Worm (Caenorhabditis elegans): ENCODE results near the gene K10D11.5.
A peak's percentile ranks its signal among the peaks of the same experiment; 100 is the strongest.

K10D11.5 gene

DNA sequence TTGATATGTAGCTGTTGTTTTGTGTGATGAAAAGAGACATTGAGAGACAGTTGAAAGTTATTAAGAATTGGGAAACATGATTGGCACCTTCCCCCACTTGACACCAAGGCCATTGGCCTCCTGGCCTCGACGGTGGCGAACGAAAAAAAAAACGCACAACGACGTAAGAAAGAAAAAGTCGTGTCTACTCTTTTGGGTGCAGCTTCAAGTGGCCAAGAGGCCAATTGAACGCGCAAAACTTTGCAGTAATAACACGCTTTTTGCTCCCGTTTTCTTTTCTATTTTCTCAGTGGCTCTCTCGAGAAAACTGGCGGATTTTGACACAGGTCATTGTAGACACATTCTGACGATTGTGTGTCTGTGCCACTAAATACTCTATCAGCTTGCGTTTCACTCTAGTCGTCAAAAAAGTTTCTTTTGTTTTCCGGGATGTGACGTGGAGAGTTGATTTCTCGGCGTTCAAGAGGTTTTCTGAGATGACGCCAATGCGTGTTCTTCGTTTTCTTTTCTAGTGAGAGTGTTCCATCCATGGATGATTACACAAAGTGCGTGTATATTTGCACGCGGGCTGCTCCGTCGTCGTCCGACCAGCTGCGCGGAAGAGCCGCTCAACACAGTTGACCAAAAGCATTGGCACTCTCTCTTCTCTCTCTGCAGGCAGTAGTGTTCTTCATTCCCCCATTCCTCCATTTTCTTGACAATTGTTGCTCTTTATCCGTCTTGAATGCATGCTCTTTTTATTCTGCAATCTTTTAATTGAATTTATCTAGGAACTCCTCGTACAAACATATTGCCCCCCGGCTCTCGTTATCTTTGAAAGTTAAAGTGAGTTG is 39.0 kb upstream of the K10D11.5 start:
- TF ChIP-seq ztf-4 (tag; optimal IDR thresholded peaks at IDR 0.05) (peak; percentile 5), nhr-21 (tag; optimal IDR thresholded peaks at IDR 0.05) (no peak), nhr-25 (tag; optimal IDR thresholded peaks at IDR 0.05) (peak; percentile 8)

DNA sequence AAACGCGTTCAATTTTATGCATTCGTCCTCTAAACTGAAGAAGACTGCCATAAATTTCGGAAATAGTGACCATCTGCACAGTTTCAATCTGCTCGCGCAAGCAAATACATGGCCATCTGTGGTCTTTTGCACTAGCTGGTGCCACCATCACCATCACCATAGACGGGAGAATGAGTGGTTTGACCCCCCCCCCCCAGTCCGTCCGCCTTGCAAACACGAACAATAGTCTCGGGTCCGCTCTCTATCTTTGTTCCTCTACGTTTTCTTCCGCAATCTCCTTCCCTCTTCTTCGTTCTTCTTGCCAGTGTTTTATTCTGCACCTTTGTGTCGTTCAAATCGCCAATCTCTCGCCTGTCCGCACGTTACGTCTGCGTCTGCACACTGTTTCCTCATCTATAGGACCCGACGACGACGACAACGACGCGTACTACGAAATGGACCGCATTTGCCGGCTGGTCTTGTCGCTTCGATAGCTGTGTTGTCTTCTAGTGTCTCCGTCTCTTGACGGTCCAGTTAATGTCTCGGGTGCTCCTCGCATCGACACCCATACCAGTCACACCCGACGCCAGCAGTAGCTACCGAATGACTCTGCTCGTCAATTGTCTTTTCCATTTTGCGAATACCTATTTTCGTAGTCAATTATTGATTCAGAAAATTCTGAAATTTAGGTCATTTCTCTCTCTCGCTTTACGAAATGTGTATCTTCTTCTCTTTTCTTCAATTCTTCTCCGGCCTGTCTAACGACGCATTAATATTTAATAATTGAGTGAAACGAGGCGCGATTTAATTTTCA is 38.2 kb upstream of the K10D11.5 start:
- TF ChIP-seq nhr-21 (tag; optimal IDR thresholded peaks at IDR 0.05) (no peak), C34F6.9 (tag; optimal IDR thresholded peaks at IDR 0.05) (no peak), sma-9 (GFP tag; optimal IDR thresholded peaks at IDR 0.05) (peak; percentile 21), sma-9 (tag; optimal IDR thresholded peaks at IDR 0.05) (no peak), ceh-16 (tag; optimal IDR thresholded peaks at IDR 0.05) (no peak), zag-1 (tag; optimal IDR thresholded peaks at IDR 0.05) (peak; percentile 51), unc-55 (GFP tag; optimal IDR thresholded peaks at IDR 0.05) (peak; percentile 22), F13H6.1 (tag; optimal IDR thresholded peaks at IDR 0.05) (peak; percentile 21), nhr-129 (tag; optimal IDR thresholded peaks at IDR 0.05) (peak; percentile 83)

ce11 chrIV:13028746-13029673 is 37.4 kb upstream of the K10D11.5 start:
- TF ChIP-seq lsy-2 (tag; optimal IDR thresholded peaks at IDR 0.05) (no peak), C34F6.9 (tag; optimal IDR thresholded peaks at IDR 0.05) (peak; percentile 4), fos-1 (tag; optimal IDR thresholded peaks at IDR 0.05) (peak; percentile 16)

DNA sequence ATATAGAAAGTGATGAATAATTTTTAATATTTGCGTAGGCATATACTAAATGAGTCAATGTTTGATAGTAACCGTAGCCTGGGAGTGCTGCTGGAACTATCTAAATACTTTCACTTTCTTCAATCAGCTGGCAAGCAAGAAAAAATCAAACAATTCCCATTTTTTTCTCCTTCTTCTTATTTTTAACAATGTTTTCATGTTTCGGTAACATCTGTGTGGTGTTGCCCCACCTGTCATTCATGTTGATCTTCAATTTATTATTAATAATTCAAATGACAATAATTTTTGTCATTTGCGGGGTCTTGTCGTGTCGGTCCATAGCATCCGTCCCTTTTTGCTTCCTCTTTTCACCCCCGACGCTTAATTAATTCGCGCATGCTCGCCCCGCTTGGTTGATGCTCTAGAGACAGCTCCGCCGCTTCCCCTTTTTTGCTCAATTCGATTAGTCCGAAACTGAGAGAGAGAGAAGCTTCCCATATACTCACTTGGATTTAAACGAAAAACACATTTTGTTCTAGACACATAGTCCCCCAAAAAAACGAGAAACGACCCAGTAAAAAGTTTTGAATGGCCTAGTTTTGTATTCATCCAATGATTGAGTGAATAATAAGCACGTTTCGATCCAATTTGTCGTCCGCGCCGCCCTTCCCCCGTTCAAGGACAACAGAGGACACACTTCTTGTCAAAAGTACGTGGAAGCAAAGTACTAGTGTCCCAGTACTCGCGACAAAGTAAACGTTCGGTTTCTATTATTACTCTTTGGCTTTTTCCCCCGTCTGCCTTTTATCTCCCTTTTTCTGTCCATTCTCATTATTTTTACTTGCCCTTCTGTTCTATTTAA is 36.4 kb upstream of the K10D11.5 start:
- TF ChIP-seq nhr-12 (tag; optimal IDR thresholded peaks at IDR 0.05) (no peak), nhr-237 (tag; optimal IDR thresholded peaks at IDR 0.05) (no peak), crh-2 (tag; optimal IDR thresholded peaks at IDR 0.05) (peak; percentile 1), alr-1 (tag; optimal IDR thresholded peaks at IDR 0.05) (no peak), nhr-129 (tag; optimal IDR thresholded peaks at IDR 0.05) (peak; percentile 32), F13H6.1 (tag; optimal IDR thresholded peaks at IDR 0.05) (no peak), Y55F3AM.14 (GFP tag; optimal IDR thresholded peaks at IDR 0.05) (peak; percentile 17), sem-4 (tag; optimal IDR thresholded peaks at IDR 0.05) (peak; percentile 48), aly-2 (tag; optimal IDR thresholded peaks at IDR 0.05) (no peak), ztf-11 (tag; optimal IDR thresholded peaks at IDR 0.05) (no peak), C34F6.9 (tag; optimal IDR thresholded peaks at IDR 0.05) (no peak), peb-1 (tag; optimal IDR thresholded peaks at IDR 0.05) (no peak), elt-1 (tag; optimal IDR thresholded peaks at IDR 0.05) (no peak)

DNA sequence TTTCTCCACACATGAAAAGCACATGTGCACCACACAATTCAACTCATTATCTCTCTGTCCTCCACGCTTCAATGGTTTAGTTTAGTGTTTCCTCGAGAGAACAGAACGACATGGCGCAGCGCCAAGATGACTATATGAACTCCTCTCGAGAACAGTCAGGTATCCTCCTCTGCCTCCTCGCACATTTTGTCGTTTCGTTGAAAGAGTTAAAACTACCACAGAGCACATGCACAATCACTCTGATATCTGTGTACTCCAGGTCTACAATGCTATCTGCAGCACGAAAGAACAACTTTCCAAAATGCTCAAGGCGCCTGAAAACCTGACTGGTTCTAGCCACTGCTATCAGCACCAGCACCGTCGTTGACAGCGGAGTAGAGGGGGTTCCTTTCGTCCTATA is 35.1 kb upstream of the K10D11.5 start:
- no peak for TF ChIP-seq nhr-25 (tag; optimal IDR thresholded peaks at IDR 0.05)
- TF ChIP-seq unc-55 (GFP tag; optimal IDR thresholded peaks at IDR 0.05), result no peak
- peak; percentile 69 for TF ChIP-seq fos-1 (tag; optimal IDR thresholded peaks at IDR 0.05)
- TF ChIP-seq sma-9 (GFP tag; optimal IDR thresholded peaks at IDR 0.05), result peak; percentile 85
- no peak for TF ChIP-seq sma-9 (tag; optimal IDR thresholded peaks at IDR 0.05)
- TF ChIP-seq mdl-1 (tag; optimal IDR thresholded peaks at IDR 0.05), result peak in 1 of 2 experiments; percentile 8
- no peak for TF ChIP-seq mbf-1 (tag; optimal IDR thresholded peaks at IDR 0.05)
- no peak for TF ChIP-seq nhr-129 (tag; optimal IDR thresholded peaks at IDR 0.05)
- peak; percentile 2 for TF ChIP-seq crh-2 (tag; optimal IDR thresholded peaks at IDR 0.05)
